Fruit fly (Drosophila melanogaster) whole organism, adult: Measurements from ENCODE around the gene eloF.

Experiments
- CG14711 ChIP-seq: fragments of 200-800 bp; sonication (Bioruptor generic); optimal IDR thresholded peaks from 2 replicates; lab custom pipeline; 2018; ENCODE audit warnings: missing biosample characterization, mild to moderate bottlenecking, missing genetic modification characterization, moderate library complexity
- CG5204 ChIP-seq: fragments of 200-800 bp; sonication (Bioruptor generic); optimal IDR thresholded peaks from 2 replicates; lab custom pipeline; 2016; ENCODE audit warnings: missing biosample characterization, missing genetic modification characterization
- cic ChIP-seq: fragments of 200-800 bp; sonication (Bioruptor generic); optimal IDR thresholded peaks from 2 replicates; lab custom pipeline; 2017; ENCODE audit warnings: missing biosample characterization, mild to moderate bottlenecking, missing genetic modification characterization, moderate library complexity
- tj ChIP-seq: fragments of 200-800 bp; sonication (Bioruptor generic); optimal IDR thresholded peaks from 3 replicates; lab custom pipeline; 2017; ENCODE audit warnings: missing biosample characterization, mild to moderate bottlenecking, missing genetic modification characterization, moderate library complexity

- TF ChIP-seq cic (GFP tag; lab: Kevin White, UChicago): no peak
- TF ChIP-seq tj (GFP tag; lab: Kevin White, UChicago): no peak
- no peak for TF ChIP-seq CG14711 (tag; lab: Kevin White, UChicago)
- no peak for TF ChIP-seq CG5204 (GFP tag; lab: Kevin White, UChicago)
These were observed 4.3 kb downstream of the eloF start, which contains the start of gene CG9459 for dm6 chr3R:9818295-9818694.
